Worm (Caenorhabditis elegans) whole organism, L4/young adult: ENCODE measurements around the gene F37C12.14.

Experiments
- W03F9.2 ChIP-seq: fragments of 150-350 bp; optimal IDR thresholded peaks from 2 replicates; lab custom pipeline; 2014; ENCODE audit warnings: missing biosample characterization, missing genetic modification characterization
- dao-5 ChIP-seq: sonication (generic microtip); optimal IDR thresholded peaks from 2 replicates; lab custom pipeline; 2016; ENCODE audit warnings: missing genotype, missing genetic modification characterization, moderate library complexity, missing compliant biosample characterization
- him-1 ChIP-seq: sonication (generic microtip); optimal IDR thresholded peaks from 2 replicates; lab custom pipeline; 2016; ENCODE audit warnings: missing genotype, missing genetic modification reagents, missing genetic modification characterization, missing compliant biosample characterization

- no peak for TF ChIP-seq W03F9.2 (tag; lab: Kevin White, UChicago)
- no peak for TF ChIP-seq him-1 (tag; lab: Kevin White, UChicago)
- no peak for TF ChIP-seq dao-5 (tag; lab: Kevin White, UChicago)
Observed at ce11 chrIII:7226607-7227006, 41.2 kb upstream of the F37C12.14 start, which contains the start of gene hsp-75.
